Worm (Caenorhabditis elegans): ENCODE results near the gene F41G3.5.
A peak's percentile ranks its signal among the peaks of the same experiment; 100 is the strongest.
"Not testable (repeated sequence)": the region's sequence is repeated elsewhere in the genome, so short reads cannot be mapped to it uniquely, and the experiment has no call there.

Gene F41G3.5

DNA sequence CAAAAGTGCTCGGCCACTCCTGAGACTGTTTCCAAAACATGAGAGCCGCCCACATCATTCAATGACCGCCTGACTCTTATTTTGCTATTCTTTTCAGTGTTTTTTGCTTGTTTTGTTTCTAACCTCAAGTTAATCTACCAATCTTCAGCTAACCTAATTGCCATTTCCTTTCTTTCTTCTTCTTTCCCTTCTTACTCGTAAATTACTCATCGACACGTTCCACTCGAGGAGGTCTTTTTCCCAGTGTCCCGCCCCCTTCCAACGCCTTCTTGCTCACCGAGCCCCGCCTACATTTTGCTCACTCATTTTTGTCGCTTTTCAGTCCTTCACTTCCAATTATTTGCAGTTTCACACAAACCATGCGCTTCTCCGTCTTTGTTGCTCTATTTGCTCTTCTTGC, 18.2 kb downstream of the F41G3.5 start, which contains the start of gene nlp-50:
nlp-50 (plus strand) TSS at position 301 of the 400 bp plus-strand sequence.
- TF ChIP-seq dve-1 (tag; optimal IDR thresholded peaks at IDR 0.05) (no peak), ceh-24 (tag; optimal IDR thresholded peaks at IDR 0.05) (no peak), pag-3 (tag; optimal IDR thresholded peaks at IDR 0.05; ENCODE audit: borderline replicate concordance) (no peak), hlh-8 (tag; optimal IDR thresholded peaks at IDR 0.05) (no peak), ahr-1 (tag; optimal IDR thresholded peaks at IDR 0.05) (no peak), fkh-6 (tag; optimal IDR thresholded peaks at IDR 0.05) (no peak), unc-3 (GFP tag; conservative IDR thresholded peaks at IDR 0.05) (no peak), unc-3 (tag; optimal IDR thresholded peaks at IDR 0.05) (no peak), hlh-13 (GFP tag; optimal IDR thresholded peaks at IDR 0.05) (no peak), nhr-232 (tag; optimal IDR thresholded peaks at IDR 0.05) (no peak), nfya-1 (tag; optimal IDR thresholded peaks at IDR 0.05) (no peak)

DNA sequence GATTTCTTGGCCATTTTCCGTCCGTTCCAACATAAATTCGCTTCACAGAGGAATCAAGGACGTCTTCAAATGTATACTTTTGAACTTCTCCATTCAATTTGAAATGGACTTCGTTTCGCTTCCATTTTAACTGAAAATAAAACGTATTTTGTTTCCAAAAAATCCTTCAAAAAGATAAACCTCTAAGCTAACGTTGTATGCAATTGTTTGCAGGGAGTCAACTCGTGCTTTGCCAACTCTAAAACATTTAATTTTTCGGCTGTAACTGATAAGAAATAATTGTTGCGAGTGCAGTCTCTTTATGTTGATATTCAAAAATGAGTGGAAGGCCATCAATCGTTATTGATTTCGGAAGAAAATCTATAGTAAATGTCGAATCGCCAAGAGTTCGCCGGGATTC, 21.5 kb downstream of the F41G3.5 start, which contains the start of gene F41G3.18:
F41G3.18 (plus strand) TSS at position 301 of the 400 bp plus-strand sequence.
- TF ChIP-seq ceh-18 (tag; optimal IDR thresholded peaks at IDR 0.05) (no peak), ets-4 (tag; optimal IDR thresholded peaks at IDR 0.05) (no peak), sox-4 (tag; optimal IDR thresholded peaks at IDR 0.05) (no peak), unc-86 (tag; optimal IDR thresholded peaks at IDR 0.05) (no peak), npax-4 (tag; optimal IDR thresholded peaks at IDR 0.05) (no peak), hlh-6 (tag; optimal IDR thresholded peaks at IDR 0.05) (no peak)

ce11 chrII:6770030-6770429, 23.5 kb downstream of the F41G3.5 start:
- TF ChIP-seq fax-1 (tag; optimal IDR thresholded peaks at IDR 0.05), result no peak
- no peak for TF ChIP-seq ceh-18 (tag; optimal IDR thresholded peaks at IDR 0.05)
- TF ChIP-seq odd-2 (tag; optimal IDR thresholded peaks at IDR 0.05), result no peak
- no peak for TF ChIP-seq unc-3 (GFP tag; conservative IDR thresholded peaks at IDR 0.05)
- TF ChIP-seq unc-3 (tag; optimal IDR thresholded peaks at IDR 0.05), result no peak
- TF ChIP-seq ceh-45 (GFP tag; IDR thresholded peaks at IDR 0.05), result no peak
- TF ChIP-seq rnt-1 (tag; optimal IDR thresholded peaks at IDR 0.05), result no peak
- TF ChIP-seq nhr-232 (tag; optimal IDR thresholded peaks at IDR 0.05), result no peak
- no peak for TF ChIP-seq ets-4 (tag; optimal IDR thresholded peaks at IDR 0.05)
- no peak for TF ChIP-seq pag-3 (tag; optimal IDR thresholded peaks at IDR 0.05; ENCODE audit: borderline replicate concordance)
- no peak for TF ChIP-seq dve-1 (tag; optimal IDR thresholded peaks at IDR 0.05)
- no peak for TF ChIP-seq C38D4.7 (GFP tag; optimal IDR thresholded peaks at IDR 0.05)
- TF ChIP-seq pax-1 (tag; optimal IDR thresholded peaks at IDR 0.05), result no peak
- no peak for TF ChIP-seq ceh-31 (tag; optimal IDR thresholded peaks at IDR 0.05)
- no peak for TF ChIP-seq ama-1 (optimal IDR thresholded peaks at IDR 0.05)
- TF ChIP-seq dmd-4 (tag; optimal IDR thresholded peaks at IDR 0.05; ENCODE audit: borderline replicate concordance), result no peak
- TF ChIP-seq unc-42 (tag; optimal IDR thresholded peaks at IDR 0.05), result no peak
- TF ChIP-seq ceh-30 (tag; optimal IDR thresholded peaks at IDR 0.05), result no peak
- TF ChIP-seq hlh-30 (tag; optimal IDR thresholded peaks at IDR 0.05; ENCODE audit: insufficient read depth), result no peak
- no peak for TF ChIP-seq F13H6.1 (tag; optimal IDR thresholded peaks at IDR 0.05)

DNA sequence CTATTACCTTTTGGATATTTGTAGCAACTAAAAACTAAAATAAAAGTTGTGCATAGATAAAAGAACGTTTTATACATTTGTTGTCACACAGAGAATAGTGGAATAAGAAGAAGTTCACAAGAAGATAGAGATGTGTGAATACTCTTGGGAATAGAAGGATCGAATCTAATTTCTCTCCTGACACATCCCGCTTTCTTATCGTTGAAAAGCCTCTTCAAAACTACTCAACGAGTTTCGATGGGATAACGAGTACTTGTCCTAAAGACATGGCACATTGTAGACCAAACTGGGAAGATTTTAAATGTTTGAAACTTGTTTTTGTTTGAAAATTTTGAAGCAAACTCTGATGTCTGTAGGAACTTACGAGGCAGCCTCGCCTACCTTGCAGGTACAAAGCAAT, 26.0 kb downstream of the F41G3.5 start:
- TF ChIP-seq pqm-1 (tag; optimal IDR thresholded peaks at IDR 0.05) (no peak), unc-3 (GFP tag; conservative IDR thresholded peaks at IDR 0.05) (no peak), unc-3 (tag; optimal IDR thresholded peaks at IDR 0.05) (peak; percentile 34), nfya-1 (tag; optimal IDR thresholded peaks at IDR 0.05) (no peak), unc-42 (tag; optimal IDR thresholded peaks at IDR 0.05) (peak; percentile 29)

DNA sequence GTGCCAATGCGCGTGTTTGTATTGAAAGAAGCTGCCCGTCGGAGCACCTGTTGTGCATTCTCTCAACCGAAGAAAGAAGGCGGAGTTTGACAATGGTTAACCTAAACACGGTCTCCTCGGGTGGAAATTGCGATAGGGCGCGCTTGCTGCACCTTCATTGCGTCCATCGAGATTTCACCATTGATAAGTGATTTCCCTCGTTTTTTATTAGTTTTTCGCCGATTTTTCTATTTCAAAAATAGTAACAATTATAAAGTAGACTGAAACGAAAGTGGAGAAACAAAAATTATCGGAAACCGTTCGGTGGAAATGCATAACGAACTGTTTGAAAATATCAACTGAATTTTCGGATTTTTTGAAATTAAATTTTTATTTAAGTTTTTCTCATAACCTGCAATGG, 28.6 kb downstream of the F41G3.5 start, which contains the start of gene agr-1:
agr-1 (minus strand) TSS at position 101 of the 400 bp plus-strand sequence.
- TF ChIP-seq ceh-30 (tag; optimal IDR thresholded peaks at IDR 0.05); mec-3 (tag; optimal IDR thresholded peaks at IDR 0.05; ENCODE audit: borderline replicate concordance); ceh-24 (tag; optimal IDR thresholded peaks at IDR 0.05): not testable (repeated sequence)

Measured in whole organism, late embryonic.